Fruit fly (Drosophila melanogaster) whole organism, wandering third instar larva: Measurements from ENCODE around the gene CG32425.

ENCODE experiments used
- CrebA ChIP-seq: fragments of 200-800 bp; sonication (Bioruptor generic); optimal IDR thresholded peaks from 2 replicates; lab custom pipeline; 2016; ENCODE audit warnings: missing biosample characterization, mild to moderate bottlenecking, missing genetic modification characterization, borderline replicate concordance
- Dfd ChIP-seq: fragments of >200 bp; optimal IDR thresholded peaks from 2 replicates; lab custom pipeline; 2017; ENCODE audit warnings: missing biosample characterization, missing genetic modification characterization
- HLH106 ChIP-seq: fragments of 200-800 bp; optimal IDR thresholded peaks from 3 replicates; lab custom pipeline; 2019; ENCODE audit warnings: missing biosample characterization, mild to moderate bottlenecking, missing genetic modification characterization, moderate library complexity
- Hr83 ChIP-seq: fragments of 200-300 bp; sonication (Bioruptor generic); optimal IDR thresholded peaks from 2 replicates; lab custom pipeline; 2016; ENCODE audit warnings: missing biosample characterization, mild to moderate bottlenecking, missing genetic modification characterization, moderate library complexity; ENCODE audit not compliant: poor library complexity, severe bottlenecking
- Jra ChIP-seq: sonication (Bioruptor generic); optimal IDR thresholded peaks from 2 replicates; lab custom pipeline; 2016; ENCODE audit warnings: missing biosample characterization, missing genetic modification characterization
- Mio ChIP-seq: sonication (Bioruptor generic); optimal IDR thresholded peaks from 2 replicates; lab custom pipeline; 2016; ENCODE audit warnings: missing biosample characterization, missing genetic modification characterization
- OdsH ChIP-seq: fragments of 200-800 bp; sonication (Bioruptor generic); optimal IDR thresholded peaks from 2 replicates; lab custom pipeline; 2016; ENCODE audit warnings: missing biosample characterization, mild to moderate bottlenecking, missing genetic modification characterization
- Sp1 ChIP-seq: fragments of 200-800 bp; sonication (Bioruptor generic); optimal IDR thresholded peaks from 3 replicates; lab custom pipeline; 2019; ENCODE audit warnings: missing biosample characterization, mild to moderate bottlenecking, missing genetic modification characterization, moderate library complexity
- dsf ChIP-seq: sonication (Bioruptor generic); optimal IDR thresholded peaks from 2 replicates; lab custom pipeline; 2016; ENCODE audit warnings: missing biosample characterization, missing genetic modification characterization, borderline replicate concordance
- foxo ChIP-seq, 2 experiments: fragments of 200-800 bp; sonication (Bioruptor generic); optimal IDR thresholded peaks; 2 replicates in 1 of 2; 3 replicates in 1 of 2; lab custom pipeline; 2016 to 2017; ENCODE audit warnings: missing biosample characterization in 2 of 2, missing genetic modification characterization in 2 of 2
- jim ChIP-seq: fragments of 175-275, 200-325 bp; sonication (Bioruptor generic); optimal IDR thresholded peaks from 2 replicates; lab custom pipeline; 2016; ENCODE audit warnings: missing biosample characterization, mild to moderate bottlenecking, missing genetic modification characterization
- psq ChIP-seq: fragments of 200-800 bp; sonication (Bioruptor generic); optimal IDR thresholded peaks from 3 replicates; lab custom pipeline; 2017; ENCODE audit warnings: missing biosample characterization, mild to moderate bottlenecking, missing genetic modification characterization, moderate library complexity
- sv ChIP-seq: fragments of 200-800 bp; sonication (Bioruptor generic); optimal IDR thresholded peaks from 3 replicates; lab custom pipeline; 2016; ENCODE audit warnings: missing biosample characterization, missing genetic modification characterization
- tai ChIP-seq: sonication (Bioruptor generic); optimal IDR thresholded peaks from 2 replicates; lab custom pipeline; 2016; ENCODE audit warnings: missing biosample characterization, missing genetic modification characterization
- woc ChIP-seq: sonication (Bioruptor generic); optimal IDR thresholded peaks from 2 replicates; lab custom pipeline; 2016; ENCODE audit warnings: missing biosample characterization, mild to moderate bottlenecking, missing genetic modification characterization

CG32425 gene

DNA sequence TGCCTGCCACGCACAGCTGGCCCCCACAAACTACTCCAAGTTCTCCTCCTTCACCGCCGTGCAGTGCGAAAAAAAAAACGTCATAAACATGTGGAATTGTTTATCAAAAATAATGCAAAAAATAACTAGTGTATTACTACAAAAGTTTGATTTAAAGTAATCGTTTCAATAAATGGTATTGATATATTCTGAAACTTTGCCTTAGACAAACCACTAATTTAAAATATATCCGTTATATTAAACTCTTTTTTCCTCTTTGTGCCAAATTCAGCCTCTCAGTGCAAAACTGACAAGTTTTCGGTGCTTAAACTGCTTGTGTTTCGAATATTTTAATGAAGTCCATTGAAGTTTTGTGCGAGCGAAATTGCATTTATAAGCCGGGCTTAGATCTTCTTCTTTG is 59.9 kb downstream of the CG32425 start:
- TF ChIP-seq jim (GFP tag; lab: Kevin White, UChicago) (no peak), HLH106 (tag; lab: Kevin White, UChicago) (no peak), CrebA (GFP tag; lab: Kevin White, UChicago) (no peak), Mio (GFP tag; lab: Kevin White, UChicago) (no peak), sv (GFP tag; lab: Kevin White, UChicago) (no peak)

dm6 chr3L:20562649-20563048 is 65.5 kb downstream of the CG32425 start:
- no peak for TF ChIP-seq psq (GFP tag; lab: Kevin White, UChicago)
- TF ChIP-seq tai: no peak
- TF ChIP-seq Dfd (GFP tag; lab: Kevin White, UChicago): no peak
- TF ChIP-seq sv (GFP tag; lab: Kevin White, UChicago): no peak
- TF ChIP-seq woc (GFP tag; lab: Kevin White, UChicago): no peak
- TF ChIP-seq dsf (GFP tag; lab: Kevin White, UChicago): no peak
- no peak for TF ChIP-seq foxo (GFP tag; optimal IDR thresholded peaks at IDR 0.05; lab: Kevin White, UChicago)
- no peak for TF ChIP-seq Mio (GFP tag; lab: Kevin White, UChicago)
- no peak for TF ChIP-seq Jra (GFP tag; lab: Kevin White, UChicago)
- no peak for TF ChIP-seq CrebA (GFP tag; lab: Kevin White, UChicago)
- no peak for TF ChIP-seq OdsH (GFP tag; lab: Kevin White, UChicago)
- no peak for TF ChIP-seq Hr83 (GFP tag; lab: Kevin White, UChicago)
- no peak for TF ChIP-seq Sp1
- TF ChIP-seq jim (GFP tag; lab: Kevin White, UChicago): no peak
